Worm (Caenorhabditis elegans) whole organism, L2 larva: ENCODE data around the gene T23B5.3.

Source experiments
- R02D3.7 ChIP-seq: fragments of 150-350 bp; optimal IDR thresholded peaks from 2 replicates; lab custom pipeline; 2014; ENCODE audit warnings: missing biosample characterization, missing genetic modification characterization
- Y55F3AM.14 ChIP-seq: fragments of 200-800 bp; sonication (Bioruptor generic); optimal IDR thresholded peaks from 2 replicates; lab custom pipeline; 2018; ENCODE audit warnings: mild to moderate bottlenecking, missing genetic modification characterization, missing compliant biosample characterization
- alr-1 ChIP-seq: fragments of 150-350 bp; optimal IDR thresholded peaks from 2 replicates; lab custom pipeline; 2014; ENCODE audit warnings: missing biosample characterization, missing genetic modification characterization
- aly-2 ChIP-seq: fragments of 150-350 bp; optimal IDR thresholded peaks from 2 replicates; lab custom pipeline; 2014; ENCODE audit warnings: missing biosample characterization, missing genetic modification characterization
- ceh-82 ChIP-seq: fragments of 150-350 bp; optimal IDR thresholded peaks from 2 replicates; lab custom pipeline; 2014; ENCODE audit warnings: missing biosample characterization, missing genetic modification characterization
- gmeb-1 ChIP-seq: fragments of 150-350 bp; optimal IDR thresholded peaks from 2 replicates; lab custom pipeline; 2014; ENCODE audit warnings: missing biosample characterization, missing genetic modification characterization
- lin-11 ChIP-seq: fragments of 150-350 bp; sonication (generic microtip); optimal IDR thresholded peaks from 2 replicates; lab custom pipeline; 2014; ENCODE audit warnings: missing biosample characterization, missing genetic modification characterization, inconsistent platforms, mixed read lengths
- lin-39 ChIP-seq: fragments of 150-350 bp; optimal IDR thresholded peaks from 2 replicates; lab custom pipeline; 2014; ENCODE audit warnings: missing biosample characterization, missing genetic modification reagents, missing genetic modification characterization
- nhr-12 ChIP-seq: fragments of 150-350 bp; optimal IDR thresholded peaks from 2 replicates; lab custom pipeline; 2014; ENCODE audit warnings: missing biosample characterization, missing genetic modification characterization
- skn-1 ChIP-seq: sonication (generic microtip); optimal IDR thresholded peaks from 2 replicates; lab custom pipeline; 2017; ENCODE audit warnings: missing biosample characterization, missing genetic modification characterization
- zag-1 ChIP-seq: fragments of 150-350 bp; optimal IDR thresholded peaks from 2 replicates; lab custom pipeline; 2014; ENCODE audit warnings: missing biosample characterization, missing genetic modification characterization
- ztf-11 ChIP-seq: sonication (generic microtip); optimal IDR thresholded peaks from 2 replicates; lab custom pipeline; 2017; ENCODE audit warnings: missing biosample characterization, missing genetic modification characterization
- ztf-4 ChIP-seq: fragments of 150-350 bp; optimal IDR thresholded peaks from 2 replicates; lab custom pipeline; 2014; ENCODE audit warnings: missing biosample characterization, missing genetic modification characterization

DNA sequence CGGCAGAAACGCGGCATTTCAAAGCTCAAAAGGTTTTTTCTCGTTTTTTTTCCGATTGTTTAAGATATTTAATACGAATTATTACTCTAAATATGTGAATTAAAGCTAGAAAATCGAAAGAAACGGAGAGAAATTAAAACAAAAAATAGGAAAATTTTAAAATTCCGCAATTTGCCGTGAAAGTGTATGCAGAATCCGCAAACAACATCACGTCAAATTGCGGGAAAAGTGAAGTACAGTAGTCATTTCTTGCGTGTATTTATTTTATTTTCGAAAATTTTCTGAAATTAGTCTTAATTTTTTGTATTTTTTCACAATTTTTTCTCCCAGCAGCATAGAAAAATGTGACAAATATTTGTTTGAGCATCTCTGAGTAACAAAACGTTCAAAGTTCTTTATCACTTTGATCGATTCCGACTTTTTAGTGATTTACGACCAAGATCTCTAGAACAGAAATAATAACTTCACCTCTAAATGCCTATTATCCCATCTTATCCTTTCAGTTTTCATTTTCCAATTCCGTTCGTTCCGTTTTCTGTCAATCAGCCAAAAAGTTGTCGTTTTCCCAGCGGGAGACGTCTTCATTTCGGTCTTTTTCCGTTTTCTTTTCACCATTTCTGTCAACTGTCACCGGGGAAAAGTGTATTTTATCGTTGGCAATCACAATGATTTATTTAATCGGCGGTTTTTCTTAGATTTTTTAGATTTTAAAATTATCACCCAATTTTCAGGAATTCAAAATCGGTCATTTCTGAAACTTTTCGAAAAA, 3.5 kb upstream of the T23B5.3 start:
- TF ChIP-seq ztf-11 (tag; lab: Kevin White, UChicago) (no peak), alr-1 (no peak), R02D3.7 (tag; lab: Kevin White, UChicago) (no peak), zag-1 (tag; lab: Kevin White, UChicago) (no peak), ztf-4 (tag; lab: Kevin White, UChicago) (no peak), skn-1 (no peak), Y55F3AM.14 (GFP tag; lab: Kevin White, UChicago) (no peak), lin-11 (tag; lab: Kevin White, UChicago) (no peak), nhr-12 (tag; lab: Kevin White, UChicago) (no peak), gmeb-1 (tag; lab: Kevin White, UChicago) (no peak), ceh-82 (tag; lab: Kevin White, UChicago) (no peak), lin-39 (tag; lab: Kevin White, UChicago) (no peak), aly-2 (tag; lab: Kevin White, UChicago) (no peak)
